5 fruit fly cellular contexts compared by ENCODE assay signal in the genomic region with DNA sequence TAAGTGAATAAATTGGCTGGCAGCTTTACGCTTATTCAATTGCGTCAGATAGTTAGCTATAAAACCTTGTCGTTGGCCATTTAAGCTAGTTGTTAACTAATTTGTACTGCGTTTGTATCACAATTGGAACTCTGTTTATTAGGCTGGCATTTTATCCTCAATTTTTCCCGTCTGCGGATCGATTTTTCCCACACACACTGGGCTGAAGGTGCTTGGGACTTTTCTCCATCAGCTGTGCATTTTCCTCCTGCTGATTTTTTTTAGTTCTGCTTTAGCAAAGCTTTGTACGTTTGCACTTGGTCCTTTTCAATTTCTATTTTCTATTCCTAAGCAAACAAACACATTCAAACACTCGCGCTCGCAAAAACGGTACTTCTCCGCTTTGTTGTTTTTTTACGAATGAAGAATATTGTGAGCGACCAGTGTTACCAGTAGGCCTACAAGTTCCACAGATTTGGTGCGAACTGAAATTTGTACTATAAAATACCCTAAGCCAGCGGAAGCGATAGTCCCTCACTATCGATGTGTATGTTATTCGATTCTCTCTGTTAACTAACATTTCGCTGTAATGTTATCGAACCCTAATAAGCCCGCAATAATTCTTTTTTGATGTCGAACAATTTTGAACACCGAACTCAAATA.
TF ChIP-seq lines count a peak whose summit lies in the region.

No protein-coding gene starts in this region.

- peak; percentile 53 for TF ChIP-seq CTCF in whole organism, embryonic (GFP tag; optimal IDR thresholded peaks at IDR 0.05; lab: Kevin White, UChicago)

TF ChIP-seq in whole organism, adult, 20 proteins besides CTCF, POLR2A, EP300 and RAD21 (continues in another document):
- TF ChIP-seq CG14711 (tag; optimal IDR thresholded peaks at IDR 0.05; lab: Kevin White, UChicago) = peak; percentile 59
- TF ChIP-seq Clk (GFP tag; optimal IDR thresholded peaks at IDR 0.05; lab: Kevin White, UChicago) = peak; percentile 24
- no peak for TF ChIP-seq toe (GFP tag; optimal IDR thresholded peaks at IDR 0.05; lab: Kevin White, UChicago)
- no peak for TF ChIP-seq CG11617 (GFP tag; optimal IDR thresholded peaks at IDR 0.05; lab: Kevin White, UChicago)
- no peak for TF ChIP-seq cic (GFP tag; optimal IDR thresholded peaks at IDR 0.05; lab: Kevin White, UChicago)
- TF ChIP-seq kay (GFP tag; lab: Kevin White, UChicago; ENCODE audit: borderline replicate concordance) = no peak
- TF ChIP-seq bab1 (GFP tag; optimal IDR thresholded peaks at IDR 0.05; lab: Kevin White, UChicago) = peak; percentile 79
- TF ChIP-seq CG33017 (tag; optimal IDR thresholded peaks at IDR 0.05; lab: Kevin White, UChicago) = peak; percentile 59
- no peak for TF ChIP-seq CG5204 (GFP tag; optimal IDR thresholded peaks at IDR 0.05; lab: Kevin White, UChicago)
- TF ChIP-seq Mnt (GFP tag; optimal IDR thresholded peaks at IDR 0.05; lab: Kevin White, UChicago) = peak; percentile 68
- peak; percentile 19 for TF ChIP-seq Hr96 (GFP tag; optimal IDR thresholded peaks at IDR 0.05; lab: Kevin White, UChicago)
- TF ChIP-seq pad (GFP tag; optimal IDR thresholded peaks at IDR 0.05; lab: Kevin White, UChicago) = peak; percentile 25
- TF ChIP-seq ovo (GFP tag; optimal IDR thresholded peaks at IDR 0.05; lab: Kevin White, UChicago) = peak; percentile 83
- TF ChIP-seq CG7045 (GFP tag; optimal IDR thresholded peaks at IDR 0.05; lab: Kevin White, UChicago) = no peak
- peak; percentile 68 for TF ChIP-seq CG1620 (GFP tag; optimal IDR thresholded peaks at IDR 0.05; lab: Kevin White, UChicago)
- TF ChIP-seq CG12768 (GFP tag; optimal IDR thresholded peaks at IDR 0.05; lab: Kevin White, UChicago) = peak; percentile 9
- peak; percentile 68 for TF ChIP-seq CG7101 (tag; optimal IDR thresholded peaks at IDR 0.05; lab: Kevin White, UChicago)

TF ChIP-seq in whole organism, embryonic, 481 proteins besides CTCF, POLR2A, EP300 and RAD21 (continues in another document):
- TF ChIP-seq lbe (GFP tag; optimal IDR thresholded peaks at IDR 0.05; lab: Kevin White, UChicago) (peak; percentile 62), H2.0 (GFP tag; IDR thresholded peaks at IDR 0.05; lab: Robert Waterston, UW) (no peak), CG33557 (GFP tag; optimal IDR thresholded peaks at IDR 0.05; lab: Kevin White, UChicago) (peak; percentile 16), Rfx (GFP tag; IDR thresholded peaks at IDR 0.05; lab: Robert Waterston, UW) (no peak), lov (optimal IDR thresholded peaks at IDR 0.05; lab: Kevin White, UChicago) (no peak), lov (GFP tag; IDR thresholded peaks at IDR 0.05; lab: Robert Waterston, UW) (no peak), pnt (GFP tag; optimal IDR thresholded peaks at IDR 0.05; lab: Kevin White, UChicago) (no peak), BtbVII (GFP tag; optimal IDR thresholded peaks at IDR 0.05; lab: Kevin White, UChicago) (no peak), CG11398 (GFP tag; optimal IDR thresholded peaks at IDR 0.05; lab: Kevin White, UChicago) (no peak), CG11695 (GFP tag; IDR thresholded peaks at IDR 0.05; lab: Robert Waterston, UW) (no peak), nmo (GFP tag; optimal IDR thresholded peaks at IDR 0.05; lab: Kevin White, UChicago) (peak; percentile 43), CG17186 (GFP tag; optimal IDR thresholded peaks at IDR 0.05; lab: Kevin White, UChicago) (peak; percentile 52), CG8924 (tag; optimal IDR thresholded peaks at IDR 0.05; lab: Kevin White, UChicago) (peak; percentile 43), CG13775 (GFP tag; optimal IDR thresholded peaks at IDR 0.05; lab: Kevin White, UChicago) (no peak), CG8281 (tag; optimal IDR thresholded peaks at IDR 0.05; lab: Kevin White, UChicago) (no peak), CG14710 (tag; optimal IDR thresholded peaks at IDR 0.05; lab: Kevin White, UChicago) (peak; percentile 75), Bteb2 (GFP tag; optimal IDR thresholded peaks at IDR 0.05; lab: Kevin White, UChicago) (peak; percentile 10), CG11696 (GFP tag; IDR thresholded peaks at IDR 0.05; lab: Robert Waterston, UW) (no peak)

TF ChIP-seq in whole organism, prepupa, 60 proteins besides CTCF, POLR2A, EP300 and RAD21 (continues in another document):
- peak; percentile 63 for TF ChIP-seq CG6854 (GFP tag; optimal IDR thresholded peaks at IDR 0.05; lab: Kevin White, UChicago)
- TF ChIP-seq Blimp-1 (GFP tag; optimal IDR thresholded peaks at IDR 0.05; lab: Kevin White, UChicago) = no peak
- peak; percentile 55 for TF ChIP-seq CG9139 (GFP tag; optimal IDR thresholded peaks at IDR 0.05; lab: Kevin White, UChicago)
- TF ChIP-seq net (GFP tag; optimal IDR thresholded peaks at IDR 0.05; lab: Kevin White, UChicago) = peak; percentile 29
- TF ChIP-seq CG7368 (GFP tag; optimal IDR thresholded peaks at IDR 0.05; lab: Kevin White, UChicago) = peak; percentile 39
- no peak for TF ChIP-seq fd85E (GFP tag; optimal IDR thresholded peaks at IDR 0.05; lab: Kevin White, UChicago)
- no peak for TF ChIP-seq dac (GFP tag; optimal IDR thresholded peaks at IDR 0.05; lab: Kevin White, UChicago)
- no peak for TF ChIP-seq Hr38 (GFP tag; optimal IDR thresholded peaks at IDR 0.05; lab: Kevin White, UChicago)
- no peak for TF ChIP-seq Hr4 (GFP tag; optimal IDR thresholded peaks at IDR 0.05; lab: Kevin White, UChicago)
- no peak for TF ChIP-seq CG11902 (GFP tag; optimal IDR thresholded peaks at IDR 0.05; lab: Kevin White, UChicago)
- no peak for TF ChIP-seq CG34406 (GFP tag; optimal IDR thresholded peaks at IDR 0.05; lab: Kevin White, UChicago)
- TF ChIP-seq Ets96B (tag; optimal IDR thresholded peaks at IDR 0.05; lab: Kevin White, UChicago) = no peak
- no peak for TF ChIP-seq CG8119 (GFP tag; IDR thresholded peaks at IDR 0.05; lab: Robert Waterston, UW)
- peak; percentile 57 for TF ChIP-seq CG3919 (GFP tag; optimal IDR thresholded peaks at IDR 0.05; lab: Kevin White, UChicago)
- no peak for TF ChIP-seq CG8319 (GFP tag; optimal IDR thresholded peaks at IDR 0.05; lab: Kevin White, UChicago)
- no peak for TF ChIP-seq fd59A (GFP tag; optimal IDR thresholded peaks at IDR 0.05; lab: Kevin White, UChicago)
- no peak for TF ChIP-seq pdm3 (GFP tag; optimal IDR thresholded peaks at IDR 0.05; lab: Kevin White, UChicago)
- no peak for TF ChIP-seq CG3032 (tag; optimal IDR thresholded peaks at IDR 0.05; lab: Kevin White, UChicago)

TF ChIP-seq in whole organism, pupa, 21 proteins besides CTCF, POLR2A, EP300 and RAD21:
- TF ChIP-seq EcR (GFP tag; optimal IDR thresholded peaks at IDR 0.05; lab: Kevin White, UChicago) (no peak), CG8159 (tag; optimal IDR thresholded peaks at IDR 0.05; lab: Kevin White, UChicago) (peak; percentile 13), Ets98B (GFP tag; IDR thresholded peaks at IDR 0.05; lab: Robert Waterston, UW) (no peak), Pif1A (GFP tag; optimal IDR thresholded peaks at IDR 0.05; lab: Kevin White, UChicago) (peak; percentile 20), CG32121 (GFP tag; IDR thresholded peaks at IDR 0.05; lab: Robert Waterston, UW) (no peak), CG13204 (GFP tag; optimal IDR thresholded peaks at IDR 0.05; lab: Kevin White, UChicago) (no peak), gl (tag; optimal IDR thresholded peaks at IDR 0.05; lab: Kevin White, UChicago) (no peak), rn (GFP tag; IDR thresholded peaks at IDR 0.05; lab: Robert Waterston, UW) (no peak), CG17806 (tag; optimal IDR thresholded peaks at IDR 0.05; lab: Kevin White, UChicago) (peak; percentile 8), Pif1B (GFP tag; optimal IDR thresholded peaks at IDR 0.05; lab: Kevin White, UChicago) (no peak), CG14655 (GFP tag; optimal IDR thresholded peaks at IDR 0.05; lab: Kevin White, UChicago) (no peak), CG10348 (GFP tag; IDR thresholded peaks at IDR 0.05; lab: Robert Waterston, UW) (no peak), CG9948 (tag; optimal IDR thresholded peaks at IDR 0.05; lab: Kevin White, UChicago) (no peak), D1 (tag; optimal IDR thresholded peaks at IDR 0.05; lab: Kevin White, UChicago) (no peak), Snoo (tag; optimal IDR thresholded peaks at IDR 0.05; lab: Kevin White, UChicago) (no peak), CG4496 (GFP tag; IDR thresholded peaks at IDR 0.05; lab: Robert Waterston, UW) (no peak)

TF ChIP-seq in whole organism, wandering third instar larva, 38 proteins besides CTCF, POLR2A, EP300 and RAD21:
- TF ChIP-seq rgr (GFP tag; optimal IDR thresholded peaks at IDR 0.05; lab: Kevin White, UChicago) (peak; percentile 55), sv (GFP tag; optimal IDR thresholded peaks at IDR 0.05; lab: Kevin White, UChicago) (no peak), psq (GFP tag; optimal IDR thresholded peaks at IDR 0.05; lab: Kevin White, UChicago) (peak; percentile 0), HLH106 (tag; optimal IDR thresholded peaks at IDR 0.05; lab: Kevin White, UChicago) (peak; percentile 32), Sp1 (GFP tag; optimal IDR thresholded peaks at IDR 0.05; lab: Kevin White, UChicago) (peak; percentile 47), sage (GFP tag; optimal IDR thresholded peaks at IDR 0.05; lab: Kevin White, UChicago) (peak; percentile 43), Dif (GFP tag; optimal IDR thresholded peaks at IDR 0.05; lab: Kevin White, UChicago; ENCODE audit: partially characterized antibody) (peak; percentile 56), ey (GFP tag; optimal IDR thresholded peaks at IDR 0.05; lab: Kevin White, UChicago) (no peak), jim (GFP tag; optimal IDR thresholded peaks at IDR 0.05; lab: Kevin White, UChicago) (peak; percentile 23), brk (GFP tag; optimal IDR thresholded peaks at IDR 0.05; lab: Kevin White, UChicago) (peak; percentile 64), Hr83 (GFP tag; optimal IDR thresholded peaks at IDR 0.05; lab: Kevin White, UChicago; ENCODE audit: poor library complexity, severe bottlenecking) (peak; percentile 64), Hnf4 (GFP tag; optimal IDR thresholded peaks at IDR 0.05; lab: Kevin White, UChicago) (peak; percentile 70), dsf (GFP tag; optimal IDR thresholded peaks at IDR 0.05; lab: Kevin White, UChicago; ENCODE audit: borderline replicate concordance) (no peak), br (GFP tag; optimal IDR thresholded peaks at IDR 0.05; lab: Kevin White, UChicago) (peak; percentile 16), OdsH (GFP tag; optimal IDR thresholded peaks at IDR 0.05; lab: Kevin White, UChicago) (no peak), lola (GFP tag; optimal IDR thresholded peaks at IDR 0.05; lab: Kevin White, UChicago) (no peak), CG32264 (GFP tag; optimal IDR thresholded peaks at IDR 0.05; lab: Kevin White, UChicago) (peak; percentile 39), foxo (GFP tag; optimal IDR thresholded peaks at IDR 0.05; lab: Kevin White, UChicago) (peak in 1 of 2 experiments; percentile 38), h (GFP tag; optimal IDR thresholded peaks at IDR 0.05; lab: Kevin White, UChicago) (peak; percentile 57), fru (GFP tag; optimal IDR thresholded peaks at IDR 0.05; lab: Kevin White, UChicago) (peak; percentile 32), Rel (GFP tag; optimal IDR thresholded peaks at IDR 0.05; lab: Kevin White, UChicago) (no peak), Rel (tag; optimal IDR thresholded peaks at IDR 0.05; lab: Kevin White, UChicago) (peak; percentile 90)
TF ChIP-seq in whole organism, wandering third instar larva: peak in this region for 16.
